Fruit fly (Drosophila melanogaster): ENCODE measurements around the gene CG13950.

Gene CG13950

DNA sequence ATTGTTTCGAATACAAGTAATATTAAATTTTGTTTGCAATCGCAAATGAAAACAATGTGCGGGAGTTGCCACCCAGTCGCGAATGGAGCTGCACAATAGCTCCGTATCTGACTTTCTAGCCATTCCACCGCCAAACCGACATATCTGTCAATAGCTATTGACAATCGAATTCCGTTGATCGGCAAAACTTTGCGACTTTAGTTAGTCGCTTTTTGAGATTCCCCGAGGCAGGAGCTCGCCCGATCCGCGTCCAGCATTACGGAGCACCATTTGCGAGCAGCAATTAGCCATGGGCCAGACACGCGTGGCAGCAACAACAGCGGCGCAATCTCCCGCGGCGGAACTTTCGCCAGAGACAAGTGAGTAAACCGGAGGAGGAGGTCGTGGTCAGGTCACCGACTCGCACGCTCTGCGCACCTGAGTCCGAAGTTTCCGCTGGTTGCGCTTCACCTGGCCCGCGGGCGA is 7.3 kb upstream of the CG13950 start, which contains the start of the genes CG4291 and kraken (continued):
- TF ChIP-seq oc (tag; optimal IDR thresholded peaks at IDR 0.05) (no peak), CG31365 (tag; optimal IDR thresholded peaks at IDR 0.05) (no peak), Vsx1 (GFP tag; optimal IDR thresholded peaks at IDR 0.05) (peak; percentile 79), CG10209 (GFP tag; optimal IDR thresholded peaks at IDR 0.05) (peak; percentile 30), CG7556 (GFP tag; optimal IDR thresholded peaks at IDR 0.05) (peak; percentile 30), Nf-YC (tag; optimal IDR thresholded peaks at IDR 0.05) (peak; percentile 61), sens (GFP tag) (peak; percentile 84), CG34422 (GFP tag; IDR thresholded peaks at IDR 0.05) (peak; percentile 80; the same call in 2 of the 3 replicates), MTF-1 (GFP tag; optimal IDR thresholded peaks at IDR 0.05; ENCODE audit: borderline replicate concordance) (peak; percentile 64), Adf1 (GFP tag; IDR thresholded peaks at IDR 0.05) (peak; percentile 57; the same call in 1 of the 2 replicates), CG34224 (GFP tag; IDR thresholded peaks at IDR 0.05; ENCODE audit: partially characterized antibody) (0 out of 3 replicates have a peak, but pooled peaks have one; percentile 41), CG4730 (GFP tag; IDR thresholded peaks at IDR 0.05) (peak; percentile 34), CG1792 (GFP tag; optimal IDR thresholded peaks at IDR 0.05) (peak; percentile 31), vvl (GFP tag; IDR thresholded peaks at IDR 0.05) (peak; percentile 80), PHDP (tag; optimal IDR thresholded peaks at IDR 0.05) (peak; percentile 48), Optix (GFP tag; IDR thresholded peaks at IDR 0.05) (no peak), Sox100B (GFP tag; optimal IDR thresholded peaks at IDR 0.05) (no peak), CG31224 (GFP tag; IDR thresholded peaks at IDR 0.05) (peak; percentile 40), Ets65A (GFP tag) (peak; percentile 92), croc (GFP tag; conservative IDR thresholded peaks at IDR 0.05) (no peak), CG1647 (GFP tag; optimal IDR thresholded peaks at IDR 0.05) (no peak), CG4854 (GFP tag; optimal IDR thresholded peaks at IDR 0.05) (no peak), yki (optimal IDR thresholded peaks at IDR 0.05) (no peak), Bgb (GFP tag; IDR thresholded peaks at IDR 0.05; ENCODE audit: partially characterized antibody) (peak; percentile 68), dan (GFP tag; IDR thresholded peaks at IDR 0.05) (no peak), lilli (GFP tag; optimal IDR thresholded peaks at IDR 0.05) (peak; percentile 78), Ada2b (GFP tag; IDR thresholded peaks at IDR 0.05) (0 out of 2 replicates have a peak, but pooled peaks have one; percentile 24), HLH3B (GFP tag; IDR thresholded peaks at IDR 0.05) (peak; percentile 22; the same call in 1 of the 2 replicates), schlank (tag; optimal IDR thresholded peaks at IDR 0.05) (peak; percentile 26), toy (GFP tag; IDR thresholded peaks at IDR 0.05) (no peak), tgo (GFP tag; IDR thresholded peaks at IDR 0.05) (peak; percentile 16; the same call in 1 of the 3 replicates), CHES-1-like (GFP tag; optimal IDR thresholded peaks at IDR 0.05) (peak; percentile 78), CG11398 (GFP tag; optimal IDR thresholded peaks at IDR 0.05) (no peak), CG32772 (GFP tag; IDR thresholded peaks at IDR 0.05) (0 out of 2 replicates have a peak, but pooled peaks have one; percentile 30), CG2712 (tag; optimal IDR thresholded peaks at IDR 0.05) (peak; percentile 43), Hr51 (GFP tag; optimal IDR thresholded peaks at IDR 0.05) (peak; percentile 10 to 12), pan (optimal IDR thresholded peaks at IDR 0.05) (no peak), pan (GFP tag; optimal IDR thresholded peaks at IDR 0.05 in 1 of 2, IDR thresholded peaks at IDR 0.05 in 1 of 2) (peak in 1 of 2 experiments; percentile 46), slou (GFP tag; optimal IDR thresholded peaks at IDR 0.05) (no peak), eve (GFP tag; optimal IDR thresholded peaks at IDR 0.05) (no peak), NC2β (GFP tag; optimal IDR thresholded peaks at IDR 0.05) (no peak), z (GFP tag; IDR thresholded peaks at IDR 0.05) (no peak), CG8290 (GFP tag; optimal IDR thresholded peaks at IDR 0.05) (no peak), CG8290 (tag; optimal IDR thresholded peaks at IDR 0.05) (peak in 1 of 2 experiments; percentile 95), exex (tag; optimal IDR thresholded peaks at IDR 0.05) (peak; percentile 70), esg (GFP tag; conservative IDR thresholded peaks at IDR 0.05) (no peak), Xrp1 (GFP tag; IDR thresholded peaks at IDR 0.05) (peak; percentile 56), kah (GFP tag; optimal IDR thresholded peaks at IDR 0.05) (peak; percentile 57), CG2875 (GFP tag; optimal IDR thresholded peaks at IDR 0.05) (no peak), CG13296 (GFP tag; optimal IDR thresholded peaks at IDR 0.05) (peak; percentile 63), her (GFP tag; optimal IDR thresholded peaks at IDR 0.05) (peak; percentile 79), CG4820 (GFP tag; optimal IDR thresholded peaks at IDR 0.05) (no peak)

Measured in whole organism, embryonic.